Fruit fly (Drosophila melanogaster): ENCODE measurements around the gene CG5160.

DNA sequence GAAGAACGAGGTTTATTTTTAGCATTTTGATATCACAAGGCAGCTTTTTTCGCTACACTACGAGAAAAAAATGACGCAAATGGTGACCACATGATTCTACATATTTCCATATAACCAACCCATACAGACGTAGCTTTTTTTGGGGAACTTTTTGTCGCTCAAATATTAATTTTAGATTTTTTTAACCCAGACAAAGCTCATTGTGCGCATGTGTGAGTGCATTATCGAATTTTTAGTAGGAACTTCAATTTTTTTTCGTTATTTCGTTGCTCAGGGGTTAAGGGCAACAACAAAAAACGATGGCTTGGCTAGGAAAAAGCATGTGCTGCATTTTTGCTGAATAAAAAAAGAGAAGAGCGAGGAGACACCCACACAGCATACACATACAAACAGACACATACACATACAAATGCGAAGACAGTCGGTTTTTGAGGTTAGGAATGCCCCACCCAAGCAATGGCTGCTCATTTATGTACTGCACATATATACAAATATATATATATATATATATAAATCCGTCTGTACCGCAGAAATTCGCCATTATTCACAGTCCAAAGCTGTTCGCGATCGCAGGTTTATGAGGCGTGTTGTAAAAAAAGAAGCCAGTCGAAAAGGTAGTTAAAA lies 25.8 kb upstream of the CG5160 start:
- TF ChIP-seq EcR (GFP tag; optimal IDR thresholded peaks at IDR 0.05) (no peak), pan (optimal IDR thresholded peaks at IDR 0.05) (no peak), usp (GFP tag; optimal IDR thresholded peaks at IDR 0.05) (no peak), psq (optimal IDR thresholded peaks at IDR 0.05) (no peak)

All from whole organism.